Fruit fly (Drosophila melanogaster) whole organism, prepupa: ENCODE data around the gene CG13810.

Source experiments
- CG11762 ChIP-seq: fragments of 200-800 bp; sonication (Bioruptor generic); optimal IDR thresholded peaks from 3 replicates; lab custom pipeline; 2016; ENCODE audit warnings: missing biosample characterization, missing genetic modification characterization; ENCODE audit not compliant: insufficient read depth
- CG32006 ChIP-seq: fragments of 200-800 bp; sonication (Bioruptor generic); optimal IDR thresholded peaks from 3 replicates; lab custom pipeline; 2017; ENCODE audit warnings: missing biosample characterization, mild to moderate bottlenecking, missing genetic modification characterization
- Met ChIP-seq: fragments of 200-800 bp; sonication (Bioruptor generic); optimal IDR thresholded peaks from 3 replicates; lab custom pipeline; 2016; ENCODE audit warnings: missing biosample characterization, missing genetic modification characterization
- spab ChIP-seq: fragments of 200-800 bp; sonication (Bioruptor generic); optimal IDR thresholded peaks from 2 replicates; lab custom pipeline; 2017; ENCODE audit warnings: missing biosample characterization, mild to moderate bottlenecking, missing genetic modification characterization, missing genetic modification reagents
- vri ChIP-seq: fragments of 200-800 bp; sonication (Bioruptor generic); optimal IDR thresholded peaks from 3 replicates; lab custom pipeline; 2016; ENCODE audit warnings: missing biosample characterization, mild to moderate bottlenecking, missing genetic modification characterization

DNA sequence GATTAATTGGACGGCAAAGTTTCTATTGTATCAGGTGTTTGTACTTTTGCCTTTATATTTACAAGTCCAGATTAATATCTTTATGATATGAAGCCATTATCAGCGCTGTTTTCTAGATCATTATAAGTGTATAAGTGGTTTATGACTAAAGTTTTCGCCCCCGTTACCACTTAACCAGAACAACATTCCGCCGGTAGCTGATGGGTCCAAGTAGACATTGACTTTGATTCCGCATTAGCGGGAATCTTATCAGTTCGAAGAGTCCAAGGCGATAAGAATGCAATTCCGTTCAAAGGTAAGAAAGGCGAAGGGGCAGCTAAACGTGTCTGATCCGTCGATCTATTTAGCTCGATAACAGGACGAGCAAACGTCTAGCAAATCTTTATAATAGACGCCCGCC lies 5.8 kb downstream of the CG13810 start:
- TF ChIP-seq CG11762 (GFP tag; lab: Kevin White, UChicago) (no peak), CG32006 (GFP tag; lab: Kevin White, UChicago) (no peak), Met (GFP tag; lab: Kevin White, UChicago) (no peak), vri (GFP tag; lab: Kevin White, UChicago) (no peak), spab (no peak)
